Worm (Caenorhabditis elegans) whole organism, L3 larva: ENCODE data around the gene F10C2.5.

ENCODE experiments used
- ama-1 ChIP-seq: fragments of 150-350 bp; optimal IDR thresholded peaks from 2 replicates; lab custom pipeline; 2018
- snpc-4 ChIP-seq: fragments of 150-350 bp; optimal IDR thresholded peaks from 2 replicates; lab custom pipeline; 2014; ENCODE audit warnings: missing biosample characterization, missing genetic modification characterization
- ztf-11 ChIP-seq: fragments of 150-350 bp; optimal IDR thresholded peaks from 2 replicates; lab custom pipeline; 2014; ENCODE audit warnings: missing biosample characterization, missing genetic modification characterization

DNA sequence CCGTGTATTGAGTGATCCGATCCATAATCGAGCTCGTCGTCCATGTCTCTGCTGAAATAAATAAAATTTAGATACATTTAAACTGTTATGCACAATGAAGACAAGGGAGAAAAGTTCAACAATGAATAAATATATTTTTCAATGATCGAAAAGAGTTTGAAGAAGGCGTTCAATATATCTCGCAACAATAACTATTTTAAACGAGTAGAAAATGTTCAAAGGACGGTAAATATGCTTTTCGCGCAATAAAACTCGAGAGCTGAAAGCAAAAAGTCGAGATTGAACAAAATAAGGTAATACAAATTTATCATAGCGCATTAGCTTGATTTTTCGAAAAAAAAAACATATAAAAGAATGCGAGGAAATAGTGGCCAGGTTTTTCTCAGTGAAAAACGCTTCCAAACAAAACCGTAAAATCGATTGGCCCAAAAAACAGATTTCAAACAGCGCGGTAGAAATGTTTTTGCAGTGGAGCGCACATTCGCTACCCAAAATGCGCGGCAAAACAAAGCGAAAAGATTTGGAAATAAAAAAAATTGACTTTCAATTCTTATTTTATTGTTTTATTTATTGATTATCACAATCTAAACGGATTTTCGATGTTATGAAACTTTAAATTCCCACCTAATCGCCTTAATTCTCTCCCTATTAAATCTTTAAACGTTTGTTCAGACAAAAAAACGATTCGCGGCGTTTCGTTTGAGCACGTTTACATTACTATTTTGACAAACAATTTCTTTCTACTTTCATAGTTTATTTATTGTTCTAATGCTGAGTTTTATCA is 4.2 kb upstream of the F10C2.5 start, which contains the start of the genes kup-1 and F10C2.4:
- TF ChIP-seq ztf-11 (no peak), snpc-4 (peak; percentile 66), ama-1 (no peak)
